Fruit fly (Drosophila melanogaster) whole organism, embryonic: Measurements from ENCODE around the gene CG17264.
A peak's percentile ranks its signal among the peaks of the same experiment; 100 is the strongest.

ENCODE experiments used
- Adf1 ChIP-seq: fragments of 200-800 bp; sonication (Bioruptor generic); IDR thresholded peaks from 2 replicates; pipeline ENCODE4 v1.3.6; 2022; ENCODE audit warnings: missing biosample characterization, missing genetic modification characterization
- Atf-2 ChIP-seq: fragments of 200-800 bp; sonication (Bioruptor generic); optimal IDR thresholded peaks from 2 replicates; lab custom pipeline; 2016; ENCODE audit warnings: missing biosample characterization, missing genetic modification characterization
- Atf6 ChIP-seq: fragments of 200-800 bp; sonication (Bioruptor generic); IDR thresholded peaks from 2 replicates; pipeline ENCODE4 v1.3.6; 2022; ENCODE audit warnings: missing biosample characterization, missing genetic modification characterization
- C15 ChIP-seq: fragments of 200-800 bp; sonication (Bioruptor generic); IDR thresholded peaks from 3 replicates; pipeline ENCODE4 v1.3.6; 2022; ENCODE audit warnings: missing biosample characterization, missing genetic modification characterization
- CG10321 ChIP-seq: fragments of 200-800 bp; sonication (Bioruptor generic); IDR thresholded peaks from 2 replicates; pipeline ENCODE4 v1.3.6; 2022; ENCODE audit warnings: missing biosample characterization, missing genetic modification characterization
- CG10979 ChIP-seq: fragments of 200-800 bp; sonication (Bioruptor generic); optimal IDR thresholded peaks from 2 replicates; lab custom pipeline; 2018; ENCODE audit warnings: missing biosample characterization, mild to moderate bottlenecking, missing genetic modification characterization, moderate library complexity
- CG12071 ChIP-seq: fragments of 200-800 bp; sonication (Bioruptor generic); optimal IDR thresholded peaks from 3 replicates; lab custom pipeline; 2018; ENCODE audit warnings: missing biosample characterization, mild to moderate bottlenecking, missing genetic modification characterization
- CG12659 ChIP-seq: fragments of 200-800 bp; sonication (Bioruptor generic); optimal IDR thresholded peaks from 3 replicates; lab custom pipeline; 2017; ENCODE audit warnings: mild to moderate bottlenecking, missing biosample characterization, missing genetic modification reagents, missing genetic modification characterization
- CG15479 ChIP-seq: fragments of 200-800 bp; sonication (Bioruptor generic); optimal IDR thresholded peaks from 3 replicates; lab custom pipeline; 2019; ENCODE audit warnings: missing biosample characterization, mild to moderate bottlenecking, missing genetic modification characterization, moderate library complexity
- CG17612 ChIP-seq: fragments of 200-800 bp; sonication (Bioruptor generic); IDR thresholded peaks from 2 replicates; pipeline ENCODE4 v1.3.6; 2022; ENCODE audit warnings: missing biosample characterization, missing genetic modification characterization
- CG2129 ChIP-seq: fragments of 200-800 bp; sonication (Bioruptor generic); IDR thresholded peaks from 2 replicates; pipeline ENCODE4 v1.3.6; 2022; ENCODE audit warnings: missing biosample characterization, missing genetic modification characterization; ENCODE audit not compliant: partially characterized antibody
- CG30403 ChIP-seq: fragments of 200-800 bp; sonication (Bioruptor generic); optimal IDR thresholded peaks from 3 replicates; lab custom pipeline; 2016; ENCODE audit warnings: missing biosample characterization, missing genetic modification characterization
- CG30431 ChIP-seq: fragments of 200-800 bp; sonication (Bioruptor generic); optimal IDR thresholded peaks from 2 replicates; lab custom pipeline; 2017; ENCODE audit warnings: missing biosample characterization, missing genetic modification characterization
- CG3065 ChIP-seq: fragments of 200-800 bp; sonication (Bioruptor generic); optimal IDR thresholded peaks from 2 replicates; lab custom pipeline; 2016; ENCODE audit warnings: missing biosample characterization, missing genetic modification characterization
- CG31224 ChIP-seq: fragments of 200-800 bp; sonication (Bioruptor generic); IDR thresholded peaks from 2 replicates; pipeline ENCODE4 v1.3.6; 2022; ENCODE audit warnings: missing biosample characterization, missing genetic modification characterization
- CG32767 ChIP-seq: fragments of 200-800 bp; sonication (Bioruptor generic); IDR thresholded peaks from 2 replicates; pipeline ENCODE4 v1.3.6; 2022; ENCODE audit warnings: missing biosample characterization, missing genetic modification characterization
- CG6254 ChIP-seq: fragments of 200-800 bp; sonication (Bioruptor generic); optimal IDR thresholded peaks from 3 replicates; lab custom pipeline; 2017; ENCODE audit warnings: mild to moderate bottlenecking, missing biosample characterization, missing genetic modification reagents, missing genetic modification characterization
- CG6765 ChIP-seq: fragments of 200-800 bp; sonication (Bioruptor generic); optimal IDR thresholded peaks from 3 replicates; lab custom pipeline; 2017; ENCODE audit warnings: missing biosample characterization, mild to moderate bottlenecking, missing genetic modification characterization
- CG6791 ChIP-seq: fragments of 200-800 bp; sonication (Bioruptor generic); IDR thresholded peaks from 3 replicates; pipeline ENCODE4 v1.3.6; 2022; ENCODE audit warnings: missing biosample characterization, missing genetic modification characterization; ENCODE audit not compliant: partially characterized antibody
- CG9876 ChIP-seq: fragments of 200-800 bp; sonication (Bioruptor generic); optimal IDR thresholded peaks from 2 replicates; lab custom pipeline; 2016; ENCODE audit warnings: missing biosample characterization, missing genetic modification characterization
- Camta ChIP-seq: fragments of 200-800 bp; sonication (Bioruptor generic); optimal IDR thresholded peaks from 2 replicates; lab custom pipeline; 2016; ENCODE audit warnings: missing biosample characterization, missing genetic modification characterization
- D19B ChIP-seq: fragments of 200-800 bp; sonication (Bioruptor generic); optimal IDR thresholded peaks from 2 replicates; lab custom pipeline; 2017; ENCODE audit warnings: missing biosample characterization, mild to moderate bottlenecking, missing genetic modification characterization
- Dad ChIP-seq: fragments of 200-800 bp; sonication (Bioruptor generic); optimal IDR thresholded peaks from 3 replicates; lab custom pipeline; 2016; ENCODE audit warnings: missing biosample characterization, missing genetic modification characterization
- Doc2 ChIP-seq: fragments of 200-800 bp; sonication (Bioruptor generic); IDR thresholded peaks from 2 replicates; pipeline ENCODE4 v1.3.6; 2022; ENCODE audit warnings: missing biosample characterization, missing genetic modification characterization
- Ets65A ChIP-seq: fragments of 200-800 bp; sonication (Bioruptor generic); peaks from one replicate; lab custom pipeline; 2016; ENCODE audit warnings: missing biosample characterization, missing genetic modification characterization
- Gug ChIP-seq: fragments of 200-800 bp; sonication (Bioruptor generic); IDR thresholded peaks from 4 replicates; pipeline ENCODE4 v1.3.6; 2022; ENCODE audit warnings: missing biosample characterization, missing genetic modification characterization
- H15 ChIP-seq: fragments of 200-800 bp; sonication (Bioruptor generic); IDR thresholded peaks from 3 replicates; pipeline ENCODE4 v1.3.6; 2022; ENCODE audit warnings: missing biosample characterization, missing genetic modification characterization
- Hsf ChIP-seq: fragments of 200-800 bp; sonication (Bioruptor generic); optimal IDR thresholded peaks from 3 replicates; lab custom pipeline; 2016; ENCODE audit warnings: missing biosample characterization, missing genetic modification characterization
- Nf-YC ChIP-seq: fragments of 200-800 bp; optimal IDR thresholded peaks from 3 replicates; lab custom pipeline; 2019; ENCODE audit warnings: missing biosample characterization, mild to moderate bottlenecking, missing genetic modification characterization, moderate library complexity
- Side ChIP-seq: fragments of 200-800 bp; sonication (Bioruptor generic); optimal IDR thresholded peaks from 2 replicates; lab custom pipeline; 2016; ENCODE audit warnings: missing biosample characterization, missing genetic modification characterization
- bab2 ChIP-seq: fragments of 200-800 bp; sonication (Bioruptor generic); optimal IDR thresholded peaks from 2 replicates; lab custom pipeline; 2016; ENCODE audit warnings: missing biosample characterization, missing genetic modification characterization
- cg ChIP-seq: fragments of 200-800 bp; sonication (Bioruptor generic); optimal IDR thresholded peaks from 3 replicates; lab custom pipeline; 2019; ENCODE audit warnings: missing biosample characterization, mild to moderate bottlenecking, missing genetic modification characterization, moderate library complexity
- dimm ChIP-seq: fragments of 200-800 bp; sonication (Bioruptor generic); IDR thresholded peaks from 2 replicates; pipeline ENCODE4 v1.3.6; 2022; ENCODE audit warnings: missing biosample characterization, missing genetic modification characterization
- emc ChIP-seq: fragments of 200-800 bp; sonication (Bioruptor generic); optimal IDR thresholded peaks from 2 replicates; lab custom pipeline; 2016; ENCODE audit warnings: missing biosample characterization, missing genetic modification characterization
- ewg ChIP-seq: fragments of 200-800 bp; sonication (Bioruptor generic); optimal IDR thresholded peaks from 3 replicates; lab custom pipeline; 2017; ENCODE audit warnings: mild to moderate bottlenecking, missing biosample characterization, missing genetic modification reagents, missing genetic modification characterization
- fd102C ChIP-seq: fragments of 200-800 bp; sonication (Bioruptor generic); optimal IDR thresholded peaks from 2 replicates; lab custom pipeline; 2018; ENCODE audit warnings: missing biosample characterization, mild to moderate bottlenecking, missing genetic modification characterization, moderate library complexity
- gcm ChIP-seq: fragments of 200-800 bp; sonication (Bioruptor generic); optimal IDR thresholded peaks from 2 replicates; lab custom pipeline; 2019; ENCODE audit warnings: missing biosample characterization, mild to moderate bottlenecking, missing genetic modification characterization, moderate library complexity
- her ChIP-seq: fragments of 200-800 bp; sonication (Bioruptor generic); optimal IDR thresholded peaks from 2 replicates; lab custom pipeline; 2016; ENCODE audit warnings: missing biosample characterization, missing genetic modification characterization
- klu ChIP-seq: fragments of 200-800 bp; sonication (Bioruptor generic); IDR thresholded peaks from 2 replicates; pipeline ENCODE4 v1.3.6; 2022; ENCODE audit warnings: missing biosample characterization, missing genetic modification characterization
- lmd ChIP-seq: fragments of 200-800 bp; sonication (Bioruptor generic); IDR thresholded peaks from 2 replicates; pipeline ENCODE4 v1.3.6; 2022; ENCODE audit warnings: missing biosample characterization, missing genetic modification characterization
- ranshi ChIP-seq: fragments of 200-800 bp; sonication (Bioruptor generic); IDR thresholded peaks from 2 replicates; pipeline ENCODE4 v1.3.6; 2022; ENCODE audit warnings: missing biosample characterization, missing genetic modification characterization
- sc ChIP-seq, 3 experiments: fragments of >200 bp in 2 of 3; fragments of 200-800 bp in 1 of 3; sonication (Bioruptor generic) in 1 of 3; optimal IDR thresholded peaks; 2 replicates in 2 of 3; 3 replicates in 1 of 3; lab custom pipeline; 2017; ENCODE audit warnings: mild to moderate bottlenecking in 1 of 3, missing biosample characterization in 1 of 3, missing genetic modification characterization in 1 of 3, missing genetic modification reagents in 1 of 3
- sd ChIP-seq: fragments of 200-800 bp; sonication (Bioruptor generic); optimal IDR thresholded peaks from 3 replicates; lab custom pipeline; 2018; ENCODE audit warnings: missing biosample characterization, mild to moderate bottlenecking, missing genetic modification characterization, moderate library complexity
- sens ChIP-seq: fragments of 200-800 bp; sonication (Bioruptor generic); peaks from one replicate; lab custom pipeline; 2016; ENCODE audit warnings: missing biosample characterization, missing genetic modification characterization
- sisA ChIP-seq: fragments of 200-800 bp; sonication (Bioruptor generic); IDR thresholded peaks from 2 replicates; pipeline ENCODE4 v1.3.6; 2022; ENCODE audit warnings: missing biosample characterization, missing genetic modification characterization
- sr ChIP-seq: fragments of 200-800 bp; sonication (Bioruptor generic); IDR thresholded peaks from 3 replicates; pipeline ENCODE4 v1.3.6; 2022; ENCODE audit warnings: missing biosample characterization, missing genetic modification characterization
- sug ChIP-seq: fragments of 200-800 bp; optimal IDR thresholded peaks from 2 replicates; lab custom pipeline; 2019; ENCODE audit warnings: missing biosample characterization, mild to moderate bottlenecking, missing genetic modification characterization, moderate library complexity
- tll ChIP-seq, 2 experiments: fragments of 200-800 bp in 1 of 2; fragments of >200 bp in 1 of 2; sonication (Bioruptor generic) in 1 of 2; optimal IDR thresholded peaks; 2 replicates each; lab custom pipeline; 2017 to 2019; ENCODE audit warnings: missing biosample characterization in 2 of 2, missing genetic modification characterization in 2 of 2, mild to moderate bottlenecking in 1 of 2, moderate library complexity in 1 of 2
- unpg ChIP-seq: fragments of 200-800 bp; sonication (Bioruptor generic); optimal IDR thresholded peaks from 3 replicates; lab custom pipeline; 2018; ENCODE audit warnings: missing biosample characterization, mild to moderate bottlenecking, missing genetic modification characterization, moderate library complexity
- usp ChIP-seq: fragments of >200 bp; optimal IDR thresholded peaks from 2 replicates; lab custom pipeline; 2017; ENCODE audit warnings: missing biosample characterization, missing genetic modification characterization
- zen ChIP-seq: fragments of 200-800 bp; sonication (Bioruptor generic); optimal IDR thresholded peaks from 3 replicates; lab custom pipeline; 2018; ENCODE audit warnings: missing biosample characterization, mild to moderate bottlenecking, missing genetic modification characterization, moderate library complexity
- zfh1 ChIP-seq: fragments of 200-800 bp; sonication (Bioruptor generic); IDR thresholded peaks from 3 replicates; pipeline ENCODE4 v1.3.6; 2022; ENCODE audit warnings: missing biosample characterization, missing genetic modification characterization

Gene CG17264

DNA sequence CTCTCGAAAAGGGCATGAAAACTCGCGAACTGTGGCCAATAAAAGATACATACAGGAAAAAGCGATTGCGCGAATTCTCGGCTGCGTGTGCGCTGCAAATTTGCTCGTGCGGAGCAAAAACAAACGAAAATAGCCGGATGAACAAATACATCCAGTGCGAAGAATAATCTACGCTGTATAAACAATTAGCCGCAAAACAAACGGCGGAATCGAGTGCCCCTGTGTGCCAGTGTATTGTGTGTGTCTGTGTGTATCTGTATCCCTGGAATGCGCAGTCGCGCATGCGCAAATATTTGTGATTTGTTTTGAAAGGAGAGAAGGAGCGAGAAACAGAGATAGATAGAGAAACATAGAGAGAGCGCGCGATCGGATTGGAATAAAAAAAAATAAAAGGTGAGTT is 18.7 kb upstream of the CG17264 start (continued):
- TF ChIP-seq gcm = no peak
- TF ChIP-seq CG17612 (GFP tag; lab: Robert Waterston, UW) = no peak
- peak; percentile 23 for TF ChIP-seq cg (GFP tag; lab: Kevin White, UChicago)
- no peak for TF ChIP-seq CG10321 (GFP tag; lab: Robert Waterston, UW)
- TF ChIP-seq Doc2 (GFP tag; lab: Robert Waterston, UW) = no peak
- TF ChIP-seq Camta = no peak
- no peak for TF ChIP-seq sisA (GFP tag; lab: Robert Waterston, UW)
- TF ChIP-seq emc (GFP tag; lab: Kevin White, UChicago) = no peak
- no peak for TF ChIP-seq usp
- TF ChIP-seq CG30403 (GFP tag; lab: Kevin White, UChicago) = no peak
- TF ChIP-seq Atf6 (GFP tag; lab: Robert Waterston, UW) = no peak
- TF ChIP-seq klu (GFP tag; lab: Robert Waterston, UW) = no peak
- TF ChIP-seq C15 (GFP tag; lab: Robert Waterston, UW) = no peak
- no peak for TF ChIP-seq CG2129 (GFP tag; lab: Robert Waterston, UW)
- TF ChIP-seq dimm (GFP tag; lab: Robert Waterston, UW) = no peak
- peak; percentile 88 for TF ChIP-seq CG15479 (GFP tag; lab: Kevin White, UChicago)
- peak; percentile 15 for TF ChIP-seq sens (GFP tag; lab: Kevin White, UChicago)
- no peak for TF ChIP-seq D19B
- TF ChIP-seq zfh1 (GFP tag; lab: Robert Waterston, UW) = peak; percentile 30; the same call in 1 of the 3 replicates
- TF ChIP-seq bab2 (GFP tag; lab: Kevin White, UChicago) = no peak
- TF ChIP-seq tll (GFP tag; optimal IDR thresholded peaks at IDR 0.05; lab: Kevin White, UChicago) = peak in 1 of 2 experiments; percentile 50
- TF ChIP-seq Hsf (GFP tag; lab: Kevin White, UChicago) = no peak
- peak; percentile 72 for TF ChIP-seq fd102C (GFP tag; lab: Kevin White, UChicago)
- no peak for TF ChIP-seq lmd
- TF ChIP-seq Ets65A (GFP tag; lab: Kevin White, UChicago) = peak; percentile 9
- TF ChIP-seq ranshi (GFP tag; lab: Robert Waterston, UW) = no peak
- no peak for TF ChIP-seq H15 (GFP tag; lab: Robert Waterston, UW)
- TF ChIP-seq CG6791 (GFP tag; lab: Robert Waterston, UW) = peak; percentile 5; the same call in 1 of the 3 replicates
- no peak for TF ChIP-seq Gug (GFP tag; lab: Robert Waterston, UW)
- no peak for TF ChIP-seq Dad (GFP tag; lab: Kevin White, UChicago)
- TF ChIP-seq CG6765 (GFP tag; lab: Kevin White, UChicago) = no peak
- TF ChIP-seq CG12659 = no peak
- no peak for TF ChIP-seq CG30431 (GFP tag; lab: Kevin White, UChicago)
- peak; percentile 49 for TF ChIP-seq ewg (GFP tag; lab: Kevin White, UChicago)
- no peak for TF ChIP-seq CG10979 (tag; lab: Kevin White, UChicago)
- peak; percentile 41 for TF ChIP-seq zen (tag; lab: Kevin White, UChicago)
- peak; percentile 53 for TF ChIP-seq sd (tag; lab: Kevin White, UChicago)
- no peak for TF ChIP-seq CG12071 (GFP tag; lab: Kevin White, UChicago)
- TF ChIP-seq sug (tag; lab: Kevin White, UChicago) = no peak
- TF ChIP-seq CG32767 (GFP tag; lab: Robert Waterston, UW) = 0 out of 2 replicates have a peak, but pooled peaks have one; percentile 36
- peak; percentile 92 for TF ChIP-seq CG6254 (GFP tag; lab: Kevin White, UChicago)
- TF ChIP-seq Adf1 (GFP tag; lab: Robert Waterston, UW) = no peak
- TF ChIP-seq sc (optimal IDR thresholded peaks at IDR 0.05; lab: Kevin White, UChicago) = no peak
- TF ChIP-seq sc (GFP tag; optimal IDR thresholded peaks at IDR 0.05; lab: Kevin White, UChicago) = no peak
- TF ChIP-seq her (GFP tag; lab: Kevin White, UChicago) = no peak
- TF ChIP-seq CG31224 (GFP tag; lab: Robert Waterston, UW) = no peak
- TF ChIP-seq Nf-YC (tag; lab: Kevin White, UChicago) = no peak
- no peak for TF ChIP-seq Atf-2
- TF ChIP-seq unpg (GFP tag; lab: Kevin White, UChicago) = no peak
- no peak for TF ChIP-seq CG9876 (GFP tag; lab: Kevin White, UChicago)
- TF ChIP-seq CG3065 (GFP tag; lab: Kevin White, UChicago) = no peak
- TF ChIP-seq Side = no peak
- TF ChIP-seq sr (GFP tag; lab: Robert Waterston, UW) = no peak
